Worm (Caenorhabditis elegans): Measurements from ENCODE around the gene K11D12.8.

DNA sequence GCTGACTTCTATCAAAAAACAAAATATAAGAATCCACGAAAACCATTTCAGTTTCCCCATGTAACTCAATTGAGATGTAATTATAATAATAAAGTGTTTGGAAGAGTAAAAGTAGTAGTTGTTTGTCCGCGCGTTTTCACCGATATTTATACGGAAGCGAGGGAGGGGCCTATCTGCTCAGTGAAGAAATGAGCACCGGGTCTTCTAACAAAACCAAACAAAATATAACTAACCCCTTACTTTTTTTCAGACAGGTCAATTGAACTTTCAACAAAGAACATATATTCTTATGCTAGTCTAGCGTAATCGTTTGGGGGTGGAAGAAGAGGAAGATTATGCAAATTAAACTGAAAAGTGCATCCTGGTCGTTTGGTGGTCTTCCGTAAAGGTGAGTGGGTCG lies 45.6 kb downstream of the K11D12.8 start, which contains the start of gene ncx-9:
- TF ChIP-seq unc-62 (GFP tag; optimal IDR thresholded peaks at IDR 0.05) = no peak
- TF ChIP-seq unc-120 (tag; optimal IDR thresholded peaks at IDR 0.05; ENCODE audit: poor library complexity, severe bottlenecking) = no peak
- TF ChIP-seq sptf-1 (tag; optimal IDR thresholded peaks at IDR 0.05) = no peak
- no peak for TF ChIP-seq mep-1 (tag; optimal IDR thresholded peaks at IDR 0.05)
- TF ChIP-seq unc-39 (tag; optimal IDR thresholded peaks at IDR 0.05) = no peak
- no peak for TF ChIP-seq lin-13 (tag; optimal IDR thresholded peaks at IDR 0.05)
- no peak for TF ChIP-seq nhr-2 (tag; optimal IDR thresholded peaks at IDR 0.05)
- no peak for TF ChIP-seq mab-5 (tag; optimal IDR thresholded peaks at IDR 0.05)
